Worm (Caenorhabditis elegans) whole organism, L1 larva: Measurements from ENCODE around the gene Y7A5A.5.

Experiments
- blmp-1 ChIP-seq: fragments of 150-350 bp; optimal IDR thresholded peaks from 2 replicates; lab custom pipeline; 2014; ENCODE audit warnings: missing biosample characterization, missing genetic modification characterization
- nhr-237 ChIP-seq: fragments of 150-350 bp; optimal IDR thresholded peaks from 2 replicates; lab custom pipeline; 2014; ENCODE audit warnings: missing biosample characterization, missing genetic modification characterization

DNA sequence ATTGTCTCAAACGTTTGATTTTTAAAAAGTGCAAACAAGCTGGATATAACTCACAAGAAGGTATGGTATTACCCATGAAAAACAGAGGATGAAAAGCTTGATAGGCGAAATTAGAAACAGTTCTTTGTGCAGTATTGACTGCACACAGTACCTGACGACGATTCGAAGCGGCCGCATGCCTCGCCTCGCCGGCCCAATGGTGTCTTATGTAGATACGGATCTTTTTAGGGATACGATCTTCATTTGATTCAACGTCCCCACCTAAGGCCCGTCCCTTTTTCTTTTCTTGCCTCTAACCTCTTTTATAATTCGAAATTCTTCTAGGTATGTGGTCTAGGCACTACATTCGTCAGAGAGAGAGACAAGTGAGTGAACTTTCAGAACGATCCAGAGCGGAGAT is 20.5 kb downstream of the Y7A5A.5 start, which contains the start of gene bus-17:
- TF ChIP-seq blmp-1 (no peak), nhr-237 (tag; lab: Kevin White, UChicago) (no peak)
